Worm (Caenorhabditis elegans) whole organism, late embryonic: ENCODE results near the gene K10D6.3.

Experiments used
- C08G9.2 ChIP-seq: sonication (generic microtip); optimal IDR thresholded peaks from 2 replicates; lab custom pipeline; 2016; ENCODE audit warnings: mild to moderate bottlenecking, missing genetic modification characterization, moderate library complexity, missing compliant biosample characterization
- C38D4.7 ChIP-seq: fragments of 200-800 bp; sonication (Bioruptor generic); optimal IDR thresholded peaks from 2 replicates; lab custom pipeline; 2018; ENCODE audit warnings: mild to moderate bottlenecking, missing genetic modification characterization, moderate library complexity, missing compliant biosample characterization
- K09A11.1 ChIP-seq: sonication (generic microtip); optimal IDR thresholded peaks from 2 replicates; lab custom pipeline; 2017; ENCODE audit warnings: antibody characterized with exemption, mild to moderate bottlenecking, missing genetic modification characterization, missing compliant biosample characterization; ENCODE audit not compliant: insufficient read depth
- ahr-1 ChIP-seq: sonication (generic microtip); optimal IDR thresholded peaks from 2 replicates; lab custom pipeline; 2016; ENCODE audit warnings: missing genetic modification characterization, missing compliant biosample characterization
- ama-1 ChIP-seq: fragments of 150-350 bp; optimal IDR thresholded peaks from 2 replicates; lab custom pipeline; 2014
- ceh-14 ChIP-seq: sonication (generic microtip); optimal IDR thresholded peaks from 2 replicates; lab custom pipeline; 2016; ENCODE audit warnings: missing genotype, missing genetic modification characterization, missing compliant biosample characterization
- ceh-18 ChIP-seq: sonication (generic microtip); optimal IDR thresholded peaks from 2 replicates; lab custom pipeline; 2016; ENCODE audit warnings: missing genetic modification characterization, missing compliant biosample characterization
- ceh-19 ChIP-seq: fragments of 200-800 bp; sonication (Bioruptor generic); optimal IDR thresholded peaks from 2 replicates; lab custom pipeline; 2018; ENCODE audit warnings: mild to moderate bottlenecking, missing genetic modification characterization, missing compliant biosample characterization
- ceh-22 ChIP-seq: sonication (generic microtip); optimal IDR thresholded peaks from 2 replicates; lab custom pipeline; 2017; ENCODE audit warnings: missing biosample characterization, missing genetic modification characterization
- ceh-24 ChIP-seq: sonication (generic microtip); optimal IDR thresholded peaks from 2 replicates; lab custom pipeline; 2016; ENCODE audit warnings: mild to moderate bottlenecking, missing genetic modification characterization, missing compliant biosample characterization
- ceh-30 ChIP-seq: fragments of 150-350 bp; optimal IDR thresholded peaks from 2 replicates; lab custom pipeline; 2014; ENCODE audit warnings: missing biosample characterization, missing genetic modification characterization
- ceh-31 ChIP-seq: sonication (generic microtip); optimal IDR thresholded peaks from 2 replicates; lab custom pipeline; 2016; ENCODE audit warnings: missing genetic modification characterization, missing compliant biosample characterization
- ceh-45 ChIP-seq: fragments of 200-800 bp; sonication (Bioruptor generic); IDR thresholded peaks from 2 replicates; pipeline ENCODE4 v1.3.6; 2022; ENCODE audit warnings: missing genetic modification reagents, missing genetic modification characterization, missing compliant biosample characterization
- ceh-48 ChIP-seq: sonication (generic microtip); optimal IDR thresholded peaks from 2 replicates; lab custom pipeline; 2016; ENCODE audit warnings: missing genetic modification characterization, inconsistent platforms, missing compliant biosample characterization
- ceh-6 ChIP-seq: fragments of 200-800 bp; sonication (Bioruptor generic); optimal IDR thresholded peaks from 2 replicates; lab custom pipeline; 2018; ENCODE audit warnings: mild to moderate bottlenecking, missing genetic modification characterization, missing compliant biosample characterization
- ceh-9 ChIP-seq: sonication (generic microtip); optimal IDR thresholded peaks from 2 replicates; lab custom pipeline; 2016; ENCODE audit warnings: mild to moderate bottlenecking, missing genetic modification characterization, inconsistent platforms, missing compliant biosample characterization
- che-1 ChIP-seq: sonication (generic microtip); optimal IDR thresholded peaks from 2 replicates; lab custom pipeline; 2016; ENCODE audit warnings: mild to moderate bottlenecking, missing genetic modification characterization, missing compliant biosample characterization
- elt-2 ChIP-seq: sonication (generic microtip); optimal IDR thresholded peaks from 2 replicates; lab custom pipeline; 2016; ENCODE audit warnings: missing genetic modification reagents, missing genetic modification characterization, missing compliant biosample characterization
- eyg-1 ChIP-seq: sonication (generic microtip); optimal IDR thresholded peaks from 2 replicates; lab custom pipeline; 2016; ENCODE audit warnings: missing genotype, missing genetic modification characterization, missing compliant biosample characterization
- fax-1 ChIP-seq: sonication (generic microtip); optimal IDR thresholded peaks from 2 replicates; lab custom pipeline; 2016; ENCODE audit warnings: missing genotype, missing genetic modification characterization, missing compliant biosample characterization
- gmeb-2 ChIP-seq: sonication (generic microtip); optimal IDR thresholded peaks from 2 replicates; lab custom pipeline; 2016; ENCODE audit warnings: missing genetic modification characterization, inconsistent platforms, missing compliant biosample characterization
- hlh-13 ChIP-seq: fragments of 200-800 bp; sonication (Bioruptor generic); optimal IDR thresholded peaks from 2 replicates; lab custom pipeline; 2018; ENCODE audit warnings: mild to moderate bottlenecking, missing genetic modification characterization, missing compliant biosample characterization
- hlh-15 ChIP-seq: sonication (generic microtip); optimal IDR thresholded peaks from 2 replicates; lab custom pipeline; 2016; ENCODE audit warnings: missing genetic modification characterization, missing compliant biosample characterization
- hlh-6 ChIP-seq: sonication (generic microtip); optimal IDR thresholded peaks from 2 replicates; lab custom pipeline; 2016; ENCODE audit warnings: missing genotype, missing genetic modification characterization, missing compliant biosample characterization
- hlh-8 ChIP-seq: sonication (generic microtip); optimal IDR thresholded peaks from 2 replicates; lab custom pipeline; 2016; ENCODE audit warnings: missing genotype, missing genetic modification characterization, missing compliant biosample characterization
- lin-11 ChIP-seq: fragments of 200-800 bp; sonication (Bioruptor generic); optimal IDR thresholded peaks from 2 replicates; lab custom pipeline; 2018; ENCODE audit warnings: mild to moderate bottlenecking, missing genetic modification characterization, missing compliant biosample characterization
- madf-2 ChIP-seq: sonication (generic microtip); optimal IDR thresholded peaks from 2 replicates; lab custom pipeline; 2017; ENCODE audit warnings: missing genetic modification characterization, missing compliant biosample characterization
- nfya-1 ChIP-seq: sonication (generic microtip); optimal IDR thresholded peaks from 2 replicates; lab custom pipeline; 2017; ENCODE audit warnings: missing genetic modification characterization, mild to moderate bottlenecking, missing compliant biosample characterization, antibody characterized with exemption, moderate library complexity
- nhr-11 ChIP-seq: fragments of 150-350 bp; optimal IDR thresholded peaks from 2 replicates; lab custom pipeline; 2014; ENCODE audit warnings: missing biosample characterization, missing genetic modification characterization
- nhr-232 ChIP-seq: sonication (generic microtip); optimal IDR thresholded peaks from 2 replicates; lab custom pipeline; 2016; ENCODE audit warnings: missing genetic modification characterization, missing compliant biosample characterization
- npax-4 ChIP-seq: sonication (generic microtip); optimal IDR thresholded peaks from 2 replicates; lab custom pipeline; 2016; ENCODE audit warnings: missing genetic modification characterization, missing compliant biosample characterization
- odd-2 ChIP-seq: sonication (generic microtip); optimal IDR thresholded peaks from 2 replicates; lab custom pipeline; 2017; ENCODE audit warnings: antibody characterized with exemption, mild to moderate bottlenecking, missing genetic modification characterization, missing compliant biosample characterization
- pag-3 ChIP-seq: sonication (generic microtip); optimal IDR thresholded peaks from 2 replicates; lab custom pipeline; 2016; ENCODE audit warnings: missing compliant biosample characterization, missing genetic modification characterization, borderline replicate concordance
- pat-9 ChIP-seq: fragments of 200-800 bp; sonication (Bioruptor generic); optimal IDR thresholded peaks from 2 replicates; lab custom pipeline; 2018; ENCODE audit warnings: mild to moderate bottlenecking, missing genetic modification characterization, moderate library complexity, missing compliant biosample characterization
- pax-1 ChIP-seq: fragments of 150-350 bp; optimal IDR thresholded peaks from 2 replicates; lab custom pipeline; 2014; ENCODE audit warnings: missing biosample characterization, missing genetic modification characterization
- pha-2 ChIP-seq: sonication (generic microtip); optimal IDR thresholded peaks from 2 replicates; lab custom pipeline; 2017; ENCODE audit warnings: mild to moderate bottlenecking, missing genetic modification characterization, missing compliant biosample characterization
- pqm-1 ChIP-seq: sonication (generic microtip); optimal IDR thresholded peaks from 2 replicates; lab custom pipeline; 2016; ENCODE audit warnings: missing genetic modification characterization, missing compliant biosample characterization
- pros-1 ChIP-seq: fragments of 150-350 bp; optimal IDR thresholded peaks from 2 replicates; lab custom pipeline; 2014; ENCODE audit warnings: missing biosample characterization, missing genetic modification reagents, missing genetic modification characterization
- ref-2 ChIP-seq: sonication (generic microtip); optimal IDR thresholded peaks from 2 replicates; lab custom pipeline; 2016; ENCODE audit warnings: missing genetic modification characterization, missing compliant biosample characterization
- rnt-1 ChIP-seq: sonication (generic microtip); optimal IDR thresholded peaks from 2 replicates; lab custom pipeline; 2016; ENCODE audit warnings: missing genetic modification characterization, missing compliant biosample characterization
- sdc-2 ChIP-seq: sonication (generic microtip); optimal IDR thresholded peaks from 2 replicates; lab custom pipeline; 2016; ENCODE audit warnings: missing genotype, missing genetic modification characterization, missing compliant biosample characterization
- sox-2 ChIP-seq: fragments of 200-800 bp; sonication (Bioruptor generic); IDR thresholded peaks from 2 replicates; pipeline ENCODE4 v1.3.6; 2022; ENCODE audit warnings: missing genetic modification reagents, missing genetic modification characterization, missing compliant biosample characterization
- syd-9 ChIP-seq: sonication (generic microtip); optimal IDR thresholded peaks from 2 replicates; lab custom pipeline; 2016; ENCODE audit warnings: mild to moderate bottlenecking, missing genetic modification characterization, moderate library complexity, missing compliant biosample characterization
- tbx-2 ChIP-seq: sonication (generic microtip); optimal IDR thresholded peaks from 2 replicates; lab custom pipeline; 2016; ENCODE audit warnings: missing genetic modification characterization, missing compliant biosample characterization
- tbx-7 ChIP-seq: sonication (generic microtip); optimal IDR thresholded peaks from 2 replicates; lab custom pipeline; 2016; ENCODE audit warnings: missing genotype, missing genetic modification characterization, missing compliant biosample characterization
- unc-3 ChIP-seq, 2 experiments: fragments of 200-800 bp in 1 of 2; sonication (Bioruptor generic) in 1 of 2; sonication (generic microtip) in 1 of 2; conservative IDR thresholded peaks in 1 of 2; optimal IDR thresholded peaks in 1 of 2; 2 replicates each; pipeline versions ENCODE4 v1.3.6 to Lab custom; 2016 to 2022; ENCODE audit warnings: missing compliant biosample characterization in 2 of 2, missing genetic modification characterization in 2 of 2, missing genetic modification reagents in 1 of 2
- unc-42 ChIP-seq: sonication (generic microtip); optimal IDR thresholded peaks from 2 replicates; lab custom pipeline; 2016; ENCODE audit warnings: missing genotype, missing genetic modification characterization, missing compliant biosample characterization
- unc-55 ChIP-seq: sonication (generic microtip); optimal IDR thresholded peaks from 2 replicates; lab custom pipeline; 2017; ENCODE audit warnings: missing biosample characterization, missing genetic modification reagents, missing genetic modification characterization
- ztf-16 ChIP-seq: sonication (generic microtip); optimal IDR thresholded peaks from 2 replicates; lab custom pipeline; 2017; ENCODE audit warnings: missing genetic modification characterization, missing compliant biosample characterization

Gene K10D6.3

DNA sequence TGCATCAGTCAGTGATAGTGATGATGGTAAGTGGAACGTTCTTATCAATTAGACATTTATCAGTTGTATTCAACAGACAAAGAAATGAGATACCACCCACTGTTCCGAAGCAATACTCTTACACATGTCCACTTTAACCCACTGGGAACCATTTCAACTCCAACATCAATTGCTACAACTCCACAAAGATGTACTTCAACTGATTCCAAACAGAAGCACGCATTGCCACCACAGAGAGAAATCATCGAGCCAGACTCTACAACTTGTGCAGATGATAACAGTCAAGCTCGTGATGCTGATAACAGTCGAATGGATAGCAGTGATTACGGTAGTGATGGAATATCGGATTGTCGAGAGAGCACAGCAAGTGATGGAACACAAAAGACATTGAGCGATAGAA lies 35.5 kb downstream of the K10D6.3 start:
- TF ChIP-seq elt-2 (tag; lab: Kevin White, UChicago) (peak; percentile 94), pros-1 (no peak), hlh-8 (tag; lab: Kevin White, UChicago) (no peak), npax-4 (no peak), unc-55 (GFP tag; lab: Kevin White, UChicago) (no peak), sdc-2 (tag; lab: Kevin White, UChicago) (no peak), ceh-31 (tag; lab: Kevin White, UChicago) (no peak)

DNA sequence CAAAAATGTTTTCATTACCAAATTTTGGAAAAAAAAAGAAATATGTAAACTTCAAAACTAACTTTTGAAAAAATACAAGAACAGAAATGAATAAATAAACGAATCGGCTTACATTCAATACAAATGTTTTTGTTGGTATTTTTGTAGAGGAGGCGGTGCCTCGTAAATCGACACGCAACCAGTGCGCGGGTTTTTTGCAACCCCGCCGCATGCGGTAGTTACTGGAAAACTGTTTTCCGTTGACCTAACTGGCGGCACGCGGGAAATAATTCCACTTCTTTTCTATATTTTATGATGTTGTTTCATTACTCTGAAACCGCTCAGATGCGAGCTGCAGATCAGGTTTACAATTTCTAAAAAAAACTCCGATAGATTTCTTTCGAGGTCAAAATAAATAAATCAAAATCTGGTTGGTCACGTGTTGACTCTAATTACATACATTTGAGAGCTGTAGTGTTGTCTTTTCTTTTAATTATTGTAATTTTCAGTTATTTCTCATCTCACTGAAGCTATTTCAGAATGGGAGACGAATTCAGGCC lies 38.8 kb downstream of the K10D6.3 start, which contains the start of the genes dvc-1 and ima-1:
dvc-1 (minus strand) TSS at position 145 of the 539 bp plus-strand sequence.
ima-1 (plus strand) TSS at position 489 of the 539 bp plus-strand sequence.
- TF ChIP-seq ceh-19 (GFP tag; lab: Kevin White, UChicago): peak; percentile 66
- peak; percentile 38 for TF ChIP-seq madf-2 (tag; lab: Kevin White, UChicago)
- peak; percentile 70 for TF ChIP-seq odd-2 (tag; lab: Kevin White, UChicago)
- peak; percentile 55; the same call in 1 of the 2 replicates for TF ChIP-seq unc-3 (GFP tag; conservative IDR thresholded peaks at IDR 0.05; lab: Robert Waterston, UW)
- TF ChIP-seq unc-3 (tag; optimal IDR thresholded peaks at IDR 0.05; lab: Kevin White, UChicago): peak; percentile 68
- TF ChIP-seq ceh-9 (tag; lab: Kevin White, UChicago): no peak
- TF ChIP-seq ahr-1 (tag; lab: Kevin White, UChicago): peak; percentile 76
- peak; percentile 24 for TF ChIP-seq ceh-18
- TF ChIP-seq ama-1 (lab: Kevin White, UChicago): no peak
- TF ChIP-seq eyg-1 (tag; lab: Kevin White, UChicago): peak; percentile 4
- TF ChIP-seq tbx-7 (tag; lab: Kevin White, UChicago): no peak
- TF ChIP-seq tbx-2 (tag; lab: Kevin White, UChicago): peak; percentile 77
- peak; percentile 26 for TF ChIP-seq ceh-24 (tag; lab: Kevin White, UChicago)
- peak; percentile 72 for TF ChIP-seq K09A11.1 (tag; lab: Kevin White, UChicago)
- peak; percentile 41 for TF ChIP-seq npax-4
- no peak for TF ChIP-seq pqm-1
- no peak for TF ChIP-seq pag-3 (tag; lab: Kevin White, UChicago)
- TF ChIP-seq unc-42 (tag; lab: Kevin White, UChicago): peak; percentile 28
- TF ChIP-seq sdc-2 (tag; lab: Kevin White, UChicago): peak; percentile 53
- TF ChIP-seq ceh-22: no peak
- TF ChIP-seq lin-11 (tag; lab: Kevin White, UChicago): peak; percentile 17
- TF ChIP-seq ref-2 (tag; lab: Kevin White, UChicago): peak; percentile 65
- peak; percentile 27 for TF ChIP-seq ceh-48 (tag; lab: Kevin White, UChicago)
- peak; percentile 75 for TF ChIP-seq nfya-1 (tag; lab: Kevin White, UChicago)
- peak; percentile 69 for TF ChIP-seq C08G9.2 (tag; lab: Kevin White, UChicago)
- peak; percentile 66 for TF ChIP-seq nhr-232 (tag; lab: Kevin White, UChicago)
- peak; percentile 76 for TF ChIP-seq rnt-1 (tag; lab: Kevin White, UChicago)
- TF ChIP-seq che-1 (tag; lab: Kevin White, UChicago): peak; percentile 59
- peak; percentile 85 for TF ChIP-seq ceh-14
- peak; percentile 63 for TF ChIP-seq gmeb-2 (tag; lab: Kevin White, UChicago)
- TF ChIP-seq C38D4.7 (GFP tag; lab: Kevin White, UChicago): peak; percentile 64
- TF ChIP-seq hlh-8 (tag; lab: Kevin White, UChicago): peak; percentile 48
- peak; percentile 65 for TF ChIP-seq ceh-6 (GFP tag; lab: Kevin White, UChicago)
- TF ChIP-seq ceh-31 (tag; lab: Kevin White, UChicago): peak; percentile 82
- peak; percentile 74 for TF ChIP-seq syd-9
- peak; percentile 70 for TF ChIP-seq hlh-15 (tag; lab: Kevin White, UChicago)
- no peak for TF ChIP-seq ceh-30
- TF ChIP-seq pha-2 (tag; lab: Kevin White, UChicago): no peak
- TF ChIP-seq hlh-6 (tag; lab: Kevin White, UChicago): peak; percentile 81
- TF ChIP-seq hlh-13: peak; percentile 40
- TF ChIP-seq ztf-16 (tag; lab: Kevin White, UChicago): peak; percentile 82
- peak; percentile 25 for TF ChIP-seq pax-1 (tag; lab: Kevin White, UChicago)
- peak; percentile 71 for TF ChIP-seq pat-9 (tag; lab: Kevin White, UChicago)
- peak; percentile 66 for TF ChIP-seq fax-1
- peak; percentile 90 for TF ChIP-seq elt-2 (tag; lab: Kevin White, UChicago)
- TF ChIP-seq sox-2 (GFP tag; lab: Robert Waterston, UW): peak; percentile 46
- TF ChIP-seq ceh-45: 0 out of 2 replicates have a peak, but pooled peaks have one; percentile 51
- TF ChIP-seq nhr-11 (tag; lab: Kevin White, UChicago): no peak
